Fruit fly (Drosophila melanogaster) S2 (cell line): ENCODE data around the gene CG10435.

ENCODE experiments used
- CG8478 ChIP-seq: fragments of >200 bp; optimal IDR thresholded peaks from 2 replicates; lab custom pipeline; 2018
- CTCF ChIP-seq, 2 experiments: fragments of >200 bp; optimal IDR thresholded peaks; 2 replicates each; lab custom pipeline; 2018

DNA sequence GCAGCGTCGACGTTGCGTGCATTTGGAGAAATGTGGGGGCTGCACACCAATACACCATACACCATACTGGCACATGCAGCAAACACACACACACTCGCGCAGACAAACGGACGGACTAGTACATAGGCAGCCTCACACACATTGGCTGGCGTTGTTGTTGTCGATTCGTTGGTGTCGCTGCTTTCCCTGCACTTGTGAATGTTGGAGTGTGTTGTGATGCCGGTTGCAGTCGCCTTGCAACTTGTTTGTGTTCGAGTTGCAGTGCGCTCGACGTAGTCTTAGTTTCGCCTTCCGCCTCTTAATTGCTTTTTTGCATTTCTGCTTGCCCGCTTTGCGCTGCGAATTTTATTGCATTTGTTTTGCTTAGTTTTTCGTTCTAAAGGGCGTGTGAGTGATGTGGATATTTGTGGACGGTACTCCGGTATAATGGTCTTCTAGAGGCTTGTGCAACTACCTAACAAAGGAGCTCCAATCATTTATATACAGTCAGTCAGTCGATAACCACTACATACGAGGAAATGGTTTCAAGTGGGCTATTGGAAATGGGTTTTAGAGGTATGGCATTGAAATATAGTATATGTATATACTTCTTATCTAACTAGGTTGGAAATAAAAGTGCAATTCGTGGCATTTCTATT, 49.4 kb downstream of the CG10435 start:
- TF ChIP-seq CTCF (optimal IDR thresholded peaks at IDR 0.05; lab: Kevin White, UChicago) (no peak), CG8478 (no peak)
